ENCODE assay signal across 1 fruit fly cellular context in genomic region chr3L:11379698-11380438, dm6.
A peak's percentile ranks its signal among the peaks of the same experiment; 100 is the strongest.
TF ChIP-seq lines count a peak whose summit lies in the region.

No protein-coding gene starts in this region.

TF ChIP-seq in whole organism, embryonic, 481 proteins besides CTCF, POLR2A, EP300 and RAD21 (continued from another document and continues in another):
- peak; percentile 50 for TF ChIP-seq pum (GFP tag; optimal IDR thresholded peaks at IDR 0.05; lab: Kevin White, UChicago)
- no peak for TF ChIP-seq Gsc (GFP tag; IDR thresholded peaks at IDR 0.05; lab: Robert Waterston, UW)
- TF ChIP-seq D (optimal IDR thresholded peaks at IDR 0.05; lab: Kevin White, UChicago) = no peak
- peak; percentile 67 for TF ChIP-seq D (GFP tag; optimal IDR thresholded peaks at IDR 0.05; lab: Kevin White, UChicago)
- peak; percentile 10 for TF ChIP-seq CG8388 (GFP tag; optimal IDR thresholded peaks at IDR 0.05; lab: Kevin White, UChicago)
- TF ChIP-seq Nf-YB (GFP tag; optimal IDR thresholded peaks at IDR 0.05; lab: Kevin White, UChicago) = peak; percentile 7
- TF ChIP-seq unpg (GFP tag; optimal IDR thresholded peaks at IDR 0.05; lab: Kevin White, UChicago) = peak; percentile 55
- TF ChIP-seq CG13296 (GFP tag; optimal IDR thresholded peaks at IDR 0.05; lab: Kevin White, UChicago) = peak; percentile 15
- TF ChIP-seq Trl (optimal IDR thresholded peaks at IDR 0.05; lab: Kevin White, UChicago) = no peak
- TF ChIP-seq Trl (GFP tag; optimal IDR thresholded peaks at IDR 0.05; lab: Kevin White, UChicago) = peak; percentile 27
- TF ChIP-seq Hr3 (GFP tag; optimal IDR thresholded peaks at IDR 0.05; lab: Kevin White, UChicago) = no peak
- TF ChIP-seq toy (GFP tag; IDR thresholded peaks at IDR 0.05; lab: Robert Waterston, UW) = peak; percentile 20; the same call in 1 of the 2 replicates
- no peak for TF ChIP-seq CG14050 (GFP tag; IDR thresholded peaks at IDR 0.05; lab: Robert Waterston, UW)
- TF ChIP-seq H2.0 (GFP tag; IDR thresholded peaks at IDR 0.05; lab: Robert Waterston, UW) = peak; percentile 44
- TF ChIP-seq Kr (GFP tag; optimal IDR thresholded peaks at IDR 0.05; lab: Kevin White, UChicago) = no peak
- 0 out of 3 replicates have a peak, but pooled peaks have one; percentile 33 for TF ChIP-seq Optix (GFP tag; IDR thresholded peaks at IDR 0.05; lab: Robert Waterston, UW)
- no peak for TF ChIP-seq Awh (GFP tag; IDR thresholded peaks at IDR 0.05; lab: Robert Waterston, UW)
- 0 out of 2 replicates have a peak, but pooled peaks have one; percentile 26 for TF ChIP-seq CG3847 (GFP tag; IDR thresholded peaks at IDR 0.05; lab: Robert Waterston, UW)
- TF ChIP-seq Bgb (GFP tag; IDR thresholded peaks at IDR 0.05; lab: Robert Waterston, UW; ENCODE audit: partially characterized antibody) = no peak
- peak; percentile 16 for TF ChIP-seq CG9609 (GFP tag; optimal IDR thresholded peaks at IDR 0.05; lab: Kevin White, UChicago)
- TF ChIP-seq Eip74EF (GFP tag; optimal IDR thresholded peaks at IDR 0.05; lab: Kevin White, UChicago) = peak in 1 of 2 experiments; percentile 21
- peak; percentile 25 for TF ChIP-seq repo (GFP tag; optimal IDR thresholded peaks at IDR 0.05; lab: Kevin White, UChicago)
- no peak for TF ChIP-seq zen2 (GFP tag; IDR thresholded peaks at IDR 0.05; lab: Robert Waterston, UW; ENCODE audit: partially characterized antibody)
- TF ChIP-seq vvl (GFP tag; IDR thresholded peaks at IDR 0.05; lab: Robert Waterston, UW) = peak; percentile 74
- no peak for TF ChIP-seq cas (GFP tag; IDR thresholded peaks at IDR 0.05; lab: Robert Waterston, UW)
- peak; percentile 13 for TF ChIP-seq BtbVII (GFP tag; optimal IDR thresholded peaks at IDR 0.05; lab: Kevin White, UChicago)
- no peak for TF ChIP-seq fu2 (GFP tag; optimal IDR thresholded peaks at IDR 0.05; lab: Kevin White, UChicago)
- peak; percentile 16 for TF ChIP-seq CG6689 (GFP tag; IDR thresholded peaks at IDR 0.05; lab: Robert Waterston, UW)
- TF ChIP-seq wor (GFP tag; IDR thresholded peaks at IDR 0.05; lab: Robert Waterston, UW) = no peak
- TF ChIP-seq pita (GFP tag; optimal IDR thresholded peaks at IDR 0.05; lab: Kevin White, UChicago) = no peak
- TF ChIP-seq emc (GFP tag; optimal IDR thresholded peaks at IDR 0.05; lab: Kevin White, UChicago) = no peak
- peak; percentile 54 for TF ChIP-seq MTF-1 (GFP tag; optimal IDR thresholded peaks at IDR 0.05; lab: Kevin White, UChicago; ENCODE audit: borderline replicate concordance)
- TF ChIP-seq dati (GFP tag; IDR thresholded peaks at IDR 0.05; lab: Robert Waterston, UW) = no peak
- TF ChIP-seq Neu2 (GFP tag; optimal IDR thresholded peaks at IDR 0.05; lab: Kevin White, UChicago; ENCODE audit: borderline replicate concordance) = no peak
- peak; percentile 40 for TF ChIP-seq nmo (GFP tag; optimal IDR thresholded peaks at IDR 0.05; lab: Kevin White, UChicago)
- no peak for TF ChIP-seq btn (GFP tag; optimal IDR thresholded peaks at IDR 0.05; lab: Kevin White, UChicago)
- TF ChIP-seq Pdp1 (GFP tag; optimal IDR thresholded peaks at IDR 0.05; lab: Kevin White, UChicago) = peak; percentile 1 to 11
- TF ChIP-seq CG12744 (GFP tag; optimal IDR thresholded peaks at IDR 0.05; lab: Kevin White, UChicago) = peak; percentile 1
- no peak for TF ChIP-seq rib (GFP tag; IDR thresholded peaks at IDR 0.05; lab: Robert Waterston, UW)
- peak; percentile 41; the same call in 1 of the 2 replicates for TF ChIP-seq ttk (GFP tag; IDR thresholded peaks at IDR 0.05; lab: Robert Waterston, UW)
- TF ChIP-seq Oli (tag; optimal IDR thresholded peaks at IDR 0.05; lab: Kevin White, UChicago) = peak; percentile 36
- TF ChIP-seq hkb (optimal IDR thresholded peaks at IDR 0.05; lab: Kevin White, UChicago) = no peak
- TF ChIP-seq hkb (GFP tag; IDR thresholded peaks at IDR 0.05; lab: Robert Waterston, UW) = no peak
- peak; percentile 40 for TF ChIP-seq CG9727 (GFP tag; optimal IDR thresholded peaks at IDR 0.05; lab: Kevin White, UChicago)
- peak; percentile 18 for TF ChIP-seq run (tag; optimal IDR thresholded peaks at IDR 0.05; lab: Kevin White, UChicago)
- TF ChIP-seq gsb (GFP tag; IDR thresholded peaks at IDR 0.05; lab: Robert Waterston, UW) = no peak
- TF ChIP-seq CG17328 (GFP tag; IDR thresholded peaks at IDR 0.05; lab: Robert Waterston, UW) = peak; percentile 68
- peak; percentile 51 for TF ChIP-seq eyg (GFP tag; optimal IDR thresholded peaks at IDR 0.05; lab: Kevin White, UChicago)
- peak; percentile 32 for TF ChIP-seq CG30403 (GFP tag; optimal IDR thresholded peaks at IDR 0.05; lab: Kevin White, UChicago)
- peak; percentile 44; the same call in 1 of the 2 replicates for TF ChIP-seq lmd (GFP tag; IDR thresholded peaks at IDR 0.05; lab: Robert Waterston, UW)
- peak; percentile 58 for TF ChIP-seq CG14710 (tag; optimal IDR thresholded peaks at IDR 0.05; lab: Kevin White, UChicago)
- no peak for TF ChIP-seq Adf1 (GFP tag; IDR thresholded peaks at IDR 0.05; lab: Robert Waterston, UW)
- TF ChIP-seq CG10321 (GFP tag; IDR thresholded peaks at IDR 0.05; lab: Robert Waterston, UW) = no peak
- TF ChIP-seq pan (optimal IDR thresholded peaks at IDR 0.05; lab: Kevin White, UChicago) = no peak
- peak in 1 of 2 experiments; percentile 52 for TF ChIP-seq pan (GFP tag; optimal IDR thresholded peaks at IDR 0.05 in 1 of 2, IDR thresholded peaks at IDR 0.05 in 1 of 2)
- peak; percentile 46 for TF ChIP-seq Chrac-16 (GFP tag; optimal IDR thresholded peaks at IDR 0.05; lab: Kevin White, UChicago)
- peak; percentile 3 for TF ChIP-seq CG18619 (GFP tag; optimal IDR thresholded peaks at IDR 0.05; lab: Kevin White, UChicago)
- peak; percentile 53 for TF ChIP-seq NC2α (GFP tag; optimal IDR thresholded peaks at IDR 0.05; lab: Kevin White, UChicago)
- peak; percentile 46 for TF ChIP-seq gem (tag; optimal IDR thresholded peaks at IDR 0.05; lab: Kevin White, UChicago)
- no peak for TF ChIP-seq Hmr (GFP tag; optimal IDR thresholded peaks at IDR 0.05; lab: Kevin White, UChicago)
- TF ChIP-seq lola (GFP tag; optimal IDR thresholded peaks at IDR 0.05; lab: Kevin White, UChicago) = peak in 1 of 3 experiments; percentile 48
- no peak for TF ChIP-seq Dad (GFP tag; optimal IDR thresholded peaks at IDR 0.05; lab: Kevin White, UChicago)
- TF ChIP-seq oc (tag; optimal IDR thresholded peaks at IDR 0.05; lab: Kevin White, UChicago) = peak; percentile 70
- TF ChIP-seq CG12942 (GFP tag; optimal IDR thresholded peaks at IDR 0.05; lab: Kevin White, UChicago) = peak; percentile 15
- TF ChIP-seq Dbx (GFP tag; IDR thresholded peaks at IDR 0.05; lab: Robert Waterston, UW) = no peak
- TF ChIP-seq CG30020 (tag; optimal IDR thresholded peaks at IDR 0.05; lab: Kevin White, UChicago) = peak; percentile 15
- TF ChIP-seq CG11398 (GFP tag; optimal IDR thresholded peaks at IDR 0.05; lab: Kevin White, UChicago) = peak; percentile 24
- peak; percentile 65 for TF ChIP-seq CG17829 (tag; optimal IDR thresholded peaks at IDR 0.05; lab: Kevin White, UChicago)
- peak; percentile 64 for TF ChIP-seq chm (GFP tag; IDR thresholded peaks at IDR 0.05; lab: Robert Waterston, UW)
- TF ChIP-seq CG34422 (GFP tag; IDR thresholded peaks at IDR 0.05; lab: Robert Waterston, UW) = peak; percentile 49; the same call in 1 of the 3 replicates
- peak; percentile 66 for TF ChIP-seq Side (GFP tag; optimal IDR thresholded peaks at IDR 0.05; lab: Kevin White, UChicago)
- peak; percentile 34 for TF ChIP-seq CG17385 (GFP tag; optimal IDR thresholded peaks at IDR 0.05; lab: Kevin White, UChicago)
- peak; percentile 15 for TF ChIP-seq Xbp1 (GFP tag; optimal IDR thresholded peaks at IDR 0.05; lab: Kevin White, UChicago)
- TF ChIP-seq nerfin-1 (tag; optimal IDR thresholded peaks at IDR 0.05; lab: Kevin White, UChicago) = peak; percentile 31
- TF ChIP-seq en (GFP tag; optimal IDR thresholded peaks at IDR 0.05; lab: Kevin White, UChicago) = peak; percentile 53
- TF ChIP-seq Myb (GFP tag; optimal IDR thresholded peaks at IDR 0.05; lab: Kevin White, UChicago) = peak; percentile 20
- TF ChIP-seq CG31441 (GFP tag; IDR thresholded peaks at IDR 0.05; lab: Robert Waterston, UW) = peak; percentile 56
- TF ChIP-seq row (GFP tag; IDR thresholded peaks at IDR 0.05; lab: Robert Waterston, UW) = peak; percentile 59
- TF ChIP-seq sc (optimal IDR thresholded peaks at IDR 0.05; lab: Kevin White, UChicago) = no peak
- peak; percentile 53 for TF ChIP-seq sc (GFP tag; optimal IDR thresholded peaks at IDR 0.05; lab: Kevin White, UChicago)
- peak; percentile 30 for TF ChIP-seq Six4 (GFP tag; optimal IDR thresholded peaks at IDR 0.05; lab: Kevin White, UChicago)
- no peak for TF ChIP-seq twi (tag; optimal IDR thresholded peaks at IDR 0.05; lab: Kevin White, UChicago)
- peak; percentile 53; the same call in 1 of the 3 replicates for TF ChIP-seq CG17361 (GFP tag; IDR thresholded peaks at IDR 0.05; lab: Robert Waterston, UW)
- peak; percentile 53 for TF ChIP-seq CG2678 (tag; optimal IDR thresholded peaks at IDR 0.05; lab: Kevin White, UChicago)
- TF ChIP-seq CG10366 (GFP tag; IDR thresholded peaks at IDR 0.05; lab: Robert Waterston, UW) = peak; percentile 25; the same call in 1 of the 2 replicates
- TF ChIP-seq gfzf (GFP tag; optimal IDR thresholded peaks at IDR 0.05; lab: Kevin White, UChicago) = no peak
- peak; percentile 30 for TF ChIP-seq CG10431 (GFP tag; optimal IDR thresholded peaks at IDR 0.05; lab: Kevin White, UChicago)
- TF ChIP-seq crp (GFP tag; optimal IDR thresholded peaks at IDR 0.05; lab: Kevin White, UChicago) = peak in 1 of 2 experiments; percentile 63
- peak; percentile 31 for TF ChIP-seq CG2202 (tag; optimal IDR thresholded peaks at IDR 0.05; lab: Kevin White, UChicago)
- TF ChIP-seq ranshi (GFP tag; IDR thresholded peaks at IDR 0.05; lab: Robert Waterston, UW) = peak; percentile 58
- TF ChIP-seq bab2 (GFP tag; optimal IDR thresholded peaks at IDR 0.05; lab: Kevin White, UChicago) = peak; percentile 5
- TF ChIP-seq org-1 (GFP tag; optimal IDR thresholded peaks at IDR 0.05; lab: Kevin White, UChicago) = no peak
- TF ChIP-seq eve (GFP tag; optimal IDR thresholded peaks at IDR 0.05; lab: Kevin White, UChicago) = peak in 1 of 2 experiments; percentile 65
- peak; percentile 14 for TF ChIP-seq CG18764 (GFP tag; optimal IDR thresholded peaks at IDR 0.05; lab: Kevin White, UChicago)
- TF ChIP-seq pnt (GFP tag; optimal IDR thresholded peaks at IDR 0.05; lab: Kevin White, UChicago) = peak; percentile 58
- no peak for TF ChIP-seq luna (GFP tag; optimal IDR thresholded peaks at IDR 0.05; lab: Kevin White, UChicago)
- peak; percentile 89; the same call in 2 of the 3 replicates for TF ChIP-seq CG2199 (GFP tag; IDR thresholded peaks at IDR 0.05; lab: Robert Waterston, UW)
- TF ChIP-seq Ssrp (tag; optimal IDR thresholded peaks at IDR 0.05; lab: Kevin White, UChicago) = peak; percentile 14
- no peak for TF ChIP-seq lov (optimal IDR thresholded peaks at IDR 0.05; lab: Kevin White, UChicago)
- 0 out of 3 replicates have a peak, but pooled peaks have one; percentile 6 for TF ChIP-seq lov (GFP tag; IDR thresholded peaks at IDR 0.05; lab: Robert Waterston, UW)
- TF ChIP-seq Spps (tag; optimal IDR thresholded peaks at IDR 0.05; lab: Kevin White, UChicago) = peak; percentile 52
- TF ChIP-seq CG13424 (tag; optimal IDR thresholded peaks at IDR 0.05; lab: Kevin White, UChicago) = peak; percentile 48
- TF ChIP-seq CG7372 (GFP tag; IDR thresholded peaks at IDR 0.05; lab: Robert Waterston, UW) = no peak
- TF ChIP-seq Doc3 (GFP tag; IDR thresholded peaks at IDR 0.05; lab: Robert Waterston, UW; ENCODE audit: partially characterized antibody) = no peak
- peak; percentile 41 for TF ChIP-seq CG10543 (GFP tag; optimal IDR thresholded peaks at IDR 0.05; lab: Kevin White, UChicago)
- TF ChIP-seq dpn (GFP tag; optimal IDR thresholded peaks at IDR 0.05; lab: Kevin White, UChicago) = peak in 1 of 2 experiments; percentile 46
- TF ChIP-seq stc (GFP tag; IDR thresholded peaks at IDR 0.05; lab: Robert Waterston, UW) = no peak
- TF ChIP-seq CG7556 (GFP tag; optimal IDR thresholded peaks at IDR 0.05; lab: Kevin White, UChicago) = peak; percentile 44
- TF ChIP-seq Scr (GFP tag; IDR thresholded peaks at IDR 0.05; lab: Robert Waterston, UW; ENCODE audit: partially characterized antibody) = no peak
- TF ChIP-seq Bdp1 (GFP tag; optimal IDR thresholded peaks at IDR 0.05; lab: Kevin White, UChicago) = no peak
- no peak for TF ChIP-seq Hr51 (GFP tag; optimal IDR thresholded peaks at IDR 0.05; lab: Kevin White, UChicago)
- no peak for TF ChIP-seq scrt (GFP tag; optimal IDR thresholded peaks at IDR 0.05; lab: Kevin White, UChicago)
- peak; percentile 63 for TF ChIP-seq gsb-n (tag; optimal IDR thresholded peaks at IDR 0.05; lab: Kevin White, UChicago)
- no peak for TF ChIP-seq CG31224 (GFP tag; IDR thresholded peaks at IDR 0.05; lab: Robert Waterston, UW)
- TF ChIP-seq CG9876 (GFP tag; optimal IDR thresholded peaks at IDR 0.05; lab: Kevin White, UChicago) = peak; percentile 21
- TF ChIP-seq kay (GFP tag; optimal IDR thresholded peaks at IDR 0.05; lab: Kevin White, UChicago) = no peak
- TF ChIP-seq chn (GFP tag; optimal IDR thresholded peaks at IDR 0.05; lab: Kevin White, UChicago) = peak; percentile 30
- peak; percentile 39 for TF ChIP-seq ems (GFP tag; optimal IDR thresholded peaks at IDR 0.05; lab: Kevin White, UChicago)
- TF ChIP-seq tll (GFP tag; optimal IDR thresholded peaks at IDR 0.05; lab: Kevin White, UChicago) = no peak
- TF ChIP-seq dysf (GFP tag; IDR thresholded peaks at IDR 0.05; lab: Robert Waterston, UW) = peak; percentile 58; the same call in 2 of the 3 replicates
- peak; percentile 34 for TF ChIP-seq ac (GFP tag; optimal IDR thresholded peaks at IDR 0.05; lab: Kevin White, UChicago)
- peak; percentile 18 for TF ChIP-seq CHES-1-like (GFP tag; optimal IDR thresholded peaks at IDR 0.05; lab: Kevin White, UChicago)
- TF ChIP-seq CG9215 (GFP tag; IDR thresholded peaks at IDR 0.05; lab: Robert Waterston, UW) = peak; percentile 22; the same call in 1 of the 2 replicates
- TF ChIP-seq her (GFP tag; optimal IDR thresholded peaks at IDR 0.05; lab: Kevin White, UChicago) = peak; percentile 53
- no peak for TF ChIP-seq klu (GFP tag; IDR thresholded peaks at IDR 0.05; lab: Robert Waterston, UW)
- peak; percentile 56 for TF ChIP-seq sisA (GFP tag; IDR thresholded peaks at IDR 0.05; lab: Robert Waterston, UW)
- no peak for TF ChIP-seq unc-4 (GFP tag; IDR thresholded peaks at IDR 0.05; lab: Robert Waterston, UW; ENCODE audit: partially characterized antibody)
- peak; percentile 25 for TF ChIP-seq NC2β (GFP tag; optimal IDR thresholded peaks at IDR 0.05; lab: Kevin White, UChicago)
- no peak for TF ChIP-seq CG14860 (GFP tag; IDR thresholded peaks at IDR 0.05; lab: Robert Waterston, UW; ENCODE audit: partially characterized antibody)
- no peak for TF ChIP-seq Tbp (GFP tag; optimal IDR thresholded peaks at IDR 0.05; lab: Kevin White, UChicago)
- TF ChIP-seq CG2875 (GFP tag; optimal IDR thresholded peaks at IDR 0.05; lab: Kevin White, UChicago) = peak; percentile 12
